Fruit fly (Drosophila melanogaster): ENCODE results near the gene RpS27.

RpS27 gene

DNA sequence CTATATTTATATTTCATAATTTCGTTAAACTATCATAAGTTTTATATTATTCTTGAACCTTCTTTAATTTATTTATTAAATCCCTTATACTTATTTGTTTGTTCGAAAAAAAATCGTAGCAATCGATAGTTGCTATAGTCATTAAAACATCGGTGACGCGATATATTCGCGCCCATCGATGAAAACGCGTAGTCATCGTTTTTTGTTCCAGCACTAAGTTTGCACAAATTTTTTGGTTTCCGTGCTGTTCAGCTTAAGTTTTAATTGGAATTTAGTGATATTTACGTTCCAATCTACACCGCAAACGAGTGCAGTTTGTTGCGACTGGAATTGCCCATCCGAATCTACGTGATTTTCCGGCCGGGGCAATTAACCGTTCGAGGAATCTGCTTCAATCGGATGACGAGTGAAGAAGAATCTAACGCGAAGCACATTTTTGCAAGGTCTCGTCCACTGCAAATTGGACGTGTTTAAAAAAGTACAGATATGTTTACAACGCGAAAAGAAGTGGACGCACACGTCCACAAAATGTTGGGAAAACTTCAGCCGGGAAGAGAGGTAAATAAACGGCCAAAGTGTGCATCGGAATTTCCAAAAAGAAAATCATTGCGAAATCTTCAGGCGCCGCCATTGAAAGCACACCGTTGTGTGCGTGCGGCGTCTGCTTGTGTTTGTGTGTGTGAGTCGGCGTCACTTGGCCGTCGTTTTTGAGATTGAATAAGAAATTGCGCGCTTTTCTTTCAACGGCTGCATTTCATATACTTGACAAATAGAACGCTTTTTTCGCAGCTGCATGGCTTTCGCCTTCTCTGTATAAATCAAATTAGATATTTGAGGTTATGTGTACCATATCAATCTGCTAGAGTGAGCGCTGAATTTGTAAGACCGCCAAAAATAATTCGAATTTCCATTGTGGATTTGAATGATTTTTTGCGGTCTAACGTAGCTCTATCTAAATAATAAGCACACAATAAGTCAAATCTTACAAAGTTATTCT lies 2.1 kb upstream of the RpS27 start, which contains the start of gene Nup358 (continued):
- TF ChIP-seq Dbx (GFP tag; IDR thresholded peaks at IDR 0.05) (peak; percentile 54; the same call in 1 of the 3 replicates), MBD-R2 (GFP tag; IDR thresholded peaks at IDR 0.05) (peak; percentile 40), vnd (GFP tag; IDR thresholded peaks at IDR 0.05; ENCODE audit: partially characterized antibody) (peak; percentile 97), zen (tag; optimal IDR thresholded peaks at IDR 0.05) (peak; percentile 4), CG6791 (GFP tag; IDR thresholded peaks at IDR 0.05; ENCODE audit: partially characterized antibody) (peak; percentile 99), Jarid2 (GFP tag; optimal IDR thresholded peaks at IDR 0.05) (no peak), CG10462 (GFP tag; optimal IDR thresholded peaks at IDR 0.05) (no peak), ind (GFP tag; optimal IDR thresholded peaks at IDR 0.05) (no peak), hb (GFP tag; IDR thresholded peaks at IDR 0.05; ENCODE audit: partially characterized antibody) (peak; percentile 99), ato (GFP tag; IDR thresholded peaks at IDR 0.05; ENCODE audit: partially characterized antibody) (peak; percentile 99), Sin3A (optimal IDR thresholded peaks at IDR 0.05) (peak; percentile 75), CG14860 (GFP tag; IDR thresholded peaks at IDR 0.05; ENCODE audit: partially characterized antibody) (peak; percentile 98), sd (tag; optimal IDR thresholded peaks at IDR 0.05) (peak; percentile 64), Bgb (GFP tag; IDR thresholded peaks at IDR 0.05; ENCODE audit: partially characterized antibody) (peak; percentile 99), CG8765 (GFP tag; IDR thresholded peaks at IDR 0.05) (no peak), CG8924 (tag; optimal IDR thresholded peaks at IDR 0.05) (peak; percentile 32), zf30C (GFP tag; optimal IDR thresholded peaks at IDR 0.05) (no peak), knrl (GFP tag; IDR thresholded peaks at IDR 0.05; ENCODE audit: partially characterized antibody) (peak; percentile 98), gfzf (GFP tag; optimal IDR thresholded peaks at IDR 0.05) (peak; percentile 25), CG12659 (GFP tag; optimal IDR thresholded peaks at IDR 0.05) (peak; percentile 46), Dp (GFP tag; optimal IDR thresholded peaks at IDR 0.05) (peak; percentile 51), CG15601 (tag; optimal IDR thresholded peaks at IDR 0.05) (peak; percentile 37), Med (GFP tag) (peak; percentile 72)

DNA sequence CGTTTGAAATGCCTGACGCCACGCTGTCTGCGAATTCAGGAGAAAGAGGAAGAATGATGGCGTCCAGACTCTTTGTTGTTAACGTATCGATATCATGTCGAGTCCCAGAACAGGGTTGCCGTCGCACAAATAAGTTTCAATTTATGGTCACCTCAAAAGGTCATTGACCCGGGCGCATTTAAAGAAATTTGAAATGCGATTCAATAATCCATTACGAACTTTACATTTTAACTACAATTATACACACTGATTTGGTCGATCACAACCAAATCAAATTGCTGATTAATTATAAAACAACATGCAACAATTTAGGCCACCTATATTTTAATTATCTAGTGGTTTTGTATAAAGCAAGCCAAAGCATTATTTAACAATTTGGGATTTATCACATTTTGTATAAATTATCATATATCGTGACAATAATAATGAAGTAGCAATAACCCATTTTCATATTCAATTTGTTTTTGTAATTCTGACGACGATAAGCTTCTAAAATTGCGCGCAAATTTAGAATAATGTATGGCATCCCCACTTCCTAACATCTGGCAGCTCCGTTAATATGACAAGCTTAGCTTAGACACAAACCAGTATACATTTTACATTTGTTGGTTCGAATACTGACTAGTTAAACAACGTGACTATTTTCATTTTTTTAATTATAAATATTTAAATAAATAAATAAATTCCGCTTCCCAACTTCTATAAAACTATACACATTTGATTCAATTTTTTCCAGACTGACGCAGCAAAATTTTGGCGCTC lies 2.1 kb downstream of the RpS27 start, which contains the start of gene bam:
TSS of gene bam (minus strand) at position 58 of the 762 bp plus-strand sequence.
- peak; percentile 14 for TF ChIP-seq tap (tag; optimal IDR thresholded peaks at IDR 0.05)
- peak; percentile 45 for TF ChIP-seq CG14710 (tag; optimal IDR thresholded peaks at IDR 0.05)
- TF ChIP-seq CG6791 (GFP tag; IDR thresholded peaks at IDR 0.05; ENCODE audit: partially characterized antibody) = 0 out of 3 replicates have a peak, but pooled peaks have one; percentile 47
- TF ChIP-seq CG10267 (tag; optimal IDR thresholded peaks at IDR 0.05) = peak; percentile 53
- no peak for TF ChIP-seq CG4854 (GFP tag; optimal IDR thresholded peaks at IDR 0.05)
- TF ChIP-seq CG6765 (GFP tag; optimal IDR thresholded peaks at IDR 0.05) = no peak
- TF ChIP-seq Aef1 (GFP tag; IDR thresholded peaks at IDR 0.05) = peak; percentile 14; the same call in 1 of the 3 replicates
- peak; percentile 64 for TF ChIP-seq CoRest (tag; optimal IDR thresholded peaks at IDR 0.05)
- TF ChIP-seq CG15514 (GFP tag; optimal IDR thresholded peaks at IDR 0.05) = peak; percentile 89
- TF ChIP-seq nmo (GFP tag; optimal IDR thresholded peaks at IDR 0.05) = peak; percentile 40
- peak; percentile 15 for TF ChIP-seq CG33557 (GFP tag; optimal IDR thresholded peaks at IDR 0.05)
- no peak for TF ChIP-seq CG10565 (GFP tag; optimal IDR thresholded peaks at IDR 0.05)
- no peak for TF ChIP-seq twi (tag; optimal IDR thresholded peaks at IDR 0.05)
- no peak for TF ChIP-seq maf-S (GFP tag; optimal IDR thresholded peaks at IDR 0.05)
- TF ChIP-seq gfzf (GFP tag; optimal IDR thresholded peaks at IDR 0.05) = peak; percentile 41
- peak; percentile 81 for TF ChIP-seq pzg (GFP tag; optimal IDR thresholded peaks at IDR 0.05)
- TF ChIP-seq CG13424 (tag; optimal IDR thresholded peaks at IDR 0.05) = peak; percentile 7
- peak; percentile 56 for TF ChIP-seq Med (GFP tag)
- TF ChIP-seq Fer1 (GFP tag; optimal IDR thresholded peaks at IDR 0.05) = peak; percentile 15
- TF ChIP-seq CTCF (GFP tag; optimal IDR thresholded peaks at IDR 0.05) = peak; percentile 76
- TF ChIP-seq CG17361 (GFP tag; IDR thresholded peaks at IDR 0.05) = 0 out of 3 replicates have a peak, but pooled peaks have one; percentile 24
- no peak for TF ChIP-seq CG9932 (GFP tag; IDR thresholded peaks at IDR 0.05)
- TF ChIP-seq CG3995 (GFP tag; optimal IDR thresholded peaks at IDR 0.05) = peak; percentile 38
- TF ChIP-seq CG17829 (tag; optimal IDR thresholded peaks at IDR 0.05) = peak; percentile 52
- peak; percentile 59; the same call in 2 of the 3 replicates for TF ChIP-seq CG2199 (GFP tag; IDR thresholded peaks at IDR 0.05)
- TF ChIP-seq Dbx (GFP tag; IDR thresholded peaks at IDR 0.05) = no peak

Data from whole organism, embryonic.